Worm (Caenorhabditis elegans) whole organism, L4 larva: ENCODE data around the gene cfap-20.

Experiments used
- D1046.2 ChIP-seq: fragments of 200-800 bp; sonication (Bioruptor generic); IDR thresholded peaks from 2 replicates; pipeline ENCODE4 v1.3.6; 2022; ENCODE audit warnings: missing genetic modification characterization, missing compliant biosample characterization
- F26F4.8 ChIP-seq: fragments of 200-800 bp; sonication (Bioruptor generic); conservative IDR thresholded peaks from 2 replicates; pipeline ENCODE4 v1.3.6; 2022; ENCODE audit warnings: missing genetic modification characterization, missing compliant biosample characterization
- F37D6.2 ChIP-seq: sonication (generic microtip); optimal IDR thresholded peaks from 2 replicates; lab custom pipeline; 2016; ENCODE audit warnings: mild to moderate bottlenecking, missing genetic modification characterization, missing compliant biosample characterization
- F49E8.2 ChIP-seq: sonication (generic microtip); optimal IDR thresholded peaks from 2 replicates; lab custom pipeline; 2016; ENCODE audit warnings: missing compliant biosample characterization, mild to moderate bottlenecking, missing genetic modification characterization, borderline replicate concordance
- R02D3.7 ChIP-seq: fragments of 150-350 bp; sonication (generic microtip); optimal IDR thresholded peaks from 3 replicates; lab custom pipeline; 2014; ENCODE audit warnings: missing biosample characterization, missing genetic modification characterization
- T20F7.1 ChIP-seq: fragments of 200-800 bp; sonication (Bioruptor generic); optimal IDR thresholded peaks from 2 replicates; lab custom pipeline; 2018; ENCODE audit warnings: mild to moderate bottlenecking, missing genetic modification characterization, missing compliant biosample characterization
- T26A8.4 ChIP-seq: fragments of 200-800 bp; sonication (Bioruptor generic); IDR thresholded peaks from 2 replicates; pipeline ENCODE4 v1.3.6; 2022; ENCODE audit warnings: missing genetic modification characterization, missing compliant biosample characterization
- Y48G9A.11 ChIP-seq: fragments of 200-800 bp; sonication (Bioruptor generic); IDR thresholded peaks from 2 replicates; pipeline ENCODE4 v1.3.6; 2022; ENCODE audit warnings: missing genetic modification reagents, missing genetic modification characterization, missing compliant biosample characterization
- Y75B8A.6 ChIP-seq: fragments of 200-800 bp; sonication (Bioruptor generic); IDR thresholded peaks from 2 replicates; pipeline ENCODE4 v1.3.6; 2022; ENCODE audit warnings: missing genetic modification reagents, missing genetic modification characterization, missing compliant biosample characterization
- ZK337.2 ChIP-seq: fragments of 200-800 bp; sonication (Bioruptor generic); IDR thresholded peaks from 2 replicates; pipeline ENCODE4 v1.3.6; 2022; ENCODE audit warnings: missing genetic modification reagents, missing genetic modification characterization, missing compliant biosample characterization
- aha-1 ChIP-seq: fragments of 150-350 bp; peaks from one replicate; lab custom pipeline; 2014; ENCODE audit warnings: missing biosample characterization, missing genetic modification characterization
- arid-1 ChIP-seq: fragments of 200-800 bp; sonication (Bioruptor generic); conservative IDR thresholded peaks from 2 replicates; pipeline ENCODE4 v1.3.6; 2022; ENCODE audit warnings: missing genetic modification reagents, missing genetic modification characterization, missing compliant biosample characterization
- ceh-20 ChIP-seq: fragments of 200-800 bp; sonication (Bioruptor generic); IDR thresholded peaks from 2 replicates; pipeline ENCODE4 v1.3.6; 2022; ENCODE audit warnings: missing genetic modification reagents, missing genetic modification characterization, missing compliant biosample characterization
- ceh-32 ChIP-seq: sonication (generic microtip); optimal IDR thresholded peaks from 2 replicates; lab custom pipeline; 2016; ENCODE audit warnings: mild to moderate bottlenecking, missing genetic modification characterization, missing compliant biosample characterization; ENCODE audit not compliant: poor library complexity
- ceh-44 ChIP-seq: fragments of 200-800 bp; sonication (Bioruptor generic); IDR thresholded peaks from 2 replicates; pipeline ENCODE4 v1.3.6; 2022; ENCODE audit warnings: missing genetic modification reagents, missing genetic modification characterization, missing compliant biosample characterization
- ceh-62 ChIP-seq: sonication (generic microtip); optimal IDR thresholded peaks from 2 replicates; lab custom pipeline; 2017; ENCODE audit warnings: missing biosample characterization, missing genetic modification characterization
- cey-2 ChIP-seq: sonication (generic microtip); optimal IDR thresholded peaks from 3 replicates; lab custom pipeline; 2017; ENCODE audit warnings: missing genetic modification characterization, mild to moderate bottlenecking, missing compliant biosample characterization, antibody characterized with exemption, borderline replicate concordance; ENCODE audit not compliant: insufficient read depth
- daf-16 ChIP-seq, 3 experiments: sonication (generic microtip); optimal IDR thresholded peaks; 2 replicates each; lab custom pipeline; 2016 to 2017; ENCODE audit warnings: missing genetic modification characterization in 3 of 3, missing genetic modification reagents in 3 of 3, mild to moderate bottlenecking in 2 of 3, missing compliant biosample characterization in 2 of 3, missing biosample characterization in 1 of 3, moderate library complexity in 1 of 3
- daf-8 ChIP-seq: fragments of 200-800 bp; sonication (Bioruptor generic); IDR thresholded peaks from 2 replicates; pipeline ENCODE4 v1.3.6; 2022; ENCODE audit warnings: missing genetic modification characterization, missing compliant biosample characterization
- dmd-6 ChIP-seq: fragments of 200-800 bp; sonication (Bioruptor generic); IDR thresholded peaks from 2 replicates; pipeline ENCODE4 v1.3.6; 2022; ENCODE audit warnings: missing genetic modification reagents, missing genetic modification characterization, missing compliant biosample characterization
- dmd-9 ChIP-seq: fragments of 200-800 bp; sonication (Bioruptor generic); IDR thresholded peaks from 2 replicates; pipeline ENCODE4 v1.3.6; 2022; ENCODE audit warnings: missing genetic modification reagents, missing genetic modification characterization, missing compliant biosample characterization
- egl-27 ChIP-seq: sonication (generic microtip); optimal IDR thresholded peaks from 3 replicates; lab custom pipeline; 2017; ENCODE audit warnings: missing biosample characterization, missing genetic modification reagents, missing genetic modification characterization
- egl-43 ChIP-seq: fragments of 200-800 bp; sonication (Bioruptor generic); IDR thresholded peaks from 2 replicates; pipeline ENCODE4 v1.3.6; 2022; ENCODE audit warnings: missing genetic modification reagents, missing genetic modification characterization, missing compliant biosample characterization
- hif-1 ChIP-seq, 2 experiments: sonication (generic microtip); optimal IDR thresholded peaks; 2 replicates each; lab custom pipeline; 2016 to 2017; ENCODE audit warnings: missing compliant biosample characterization in 2 of 2, missing genetic modification characterization in 2 of 2, missing genetic modification reagents in 2 of 2, missing genotype in 2 of 2, mild to moderate bottlenecking in 1 of 2
- hmg-1.1 ChIP-seq: fragments of 200-800 bp; sonication (Bioruptor generic); IDR thresholded peaks from 2 replicates; pipeline ENCODE4 v1.3.6; 2022; ENCODE audit warnings: missing genetic modification reagents, missing genetic modification characterization, missing compliant biosample characterization
- jun-1 ChIP-seq: fragments of 150-350 bp; optimal IDR thresholded peaks from 2 replicates; lab custom pipeline; 2014; ENCODE audit warnings: missing biosample characterization, missing genetic modification reagents, missing genetic modification characterization
- lim-7 ChIP-seq: fragments of 200-800 bp; sonication (Bioruptor generic); IDR thresholded peaks from 2 replicates; pipeline ENCODE4 v1.3.6; 2022; ENCODE audit warnings: missing genetic modification characterization, missing compliant biosample characterization
- lin-1 ChIP-seq: fragments of 200-800 bp; sonication (Bioruptor generic); IDR thresholded peaks from 2 replicates; pipeline ENCODE4 v1.3.6; 2022; ENCODE audit warnings: missing genetic modification reagents, missing genetic modification characterization, missing compliant biosample characterization
- lin-38 ChIP-seq: fragments of 200-800 bp; sonication (Bioruptor generic); IDR thresholded peaks from 2 replicates; pipeline ENCODE4 v1.3.6; 2022; ENCODE audit warnings: missing genetic modification reagents, missing genetic modification characterization, missing compliant biosample characterization
- mdl-1 ChIP-seq, 2 experiments: fragments of 150-350 bp in 1 of 2; sonication (generic microtip) in 1 of 2; optimal IDR thresholded peaks; 2 replicates each; lab custom pipeline; 2014 to 2017; ENCODE audit warnings: missing biosample characterization in 2 of 2, missing genetic modification characterization in 2 of 2
- mep-1 ChIP-seq: fragments of 150-350 bp; sonication (generic microtip); optimal IDR thresholded peaks from 3 replicates; lab custom pipeline; 2014; ENCODE audit warnings: missing biosample characterization, missing genetic modification characterization
- mes-2 ChIP-seq: sonication (generic microtip); optimal IDR thresholded peaks from 2 replicates; lab custom pipeline; 2016; ENCODE audit warnings: missing genotype, mild to moderate bottlenecking, missing genetic modification characterization, missing compliant biosample characterization; ENCODE audit not compliant: poor library complexity, severe bottlenecking
- mxl-2 ChIP-seq: fragments of 200-800 bp; sonication (Bioruptor generic); conservative IDR thresholded peaks from 2 replicates; pipeline ENCODE4 v1.3.6; 2022; ENCODE audit warnings: missing genetic modification reagents, missing genetic modification characterization, missing compliant biosample characterization
- nhr-102 ChIP-seq: sonication (generic microtip); optimal IDR thresholded peaks from 2 replicates; lab custom pipeline; 2016; ENCODE audit warnings: mild to moderate bottlenecking, missing genetic modification characterization, moderate library complexity, missing compliant biosample characterization
- nhr-28 ChIP-seq: fragments of 150-350 bp; optimal IDR thresholded peaks from 2 replicates; lab custom pipeline; 2014; ENCODE audit warnings: missing biosample characterization, missing genetic modification characterization
- pha-4 ChIP-seq, 2 experiments: fragments of 150-350 bp in 1 of 2; fragments of 200-800 bp in 1 of 2; sonication (Bioruptor generic) in 1 of 2; IDR thresholded peaks in 1 of 2; optimal IDR thresholded peaks in 1 of 2; 2 replicates each; pipeline versions ENCODE4 v1.3.6 to Lab custom; 2014 to 2022; ENCODE audit warnings: missing genetic modification characterization in 2 of 2, missing genetic modification reagents in 2 of 2, missing biosample characterization in 1 of 2, missing compliant biosample characterization in 1 of 2
- php-3 ChIP-seq: fragments of 200-800 bp; sonication (Bioruptor generic); IDR thresholded peaks from 2 replicates; pipeline ENCODE4 v1.3.6; 2022; ENCODE audit warnings: missing genetic modification reagents, missing genetic modification characterization, missing compliant biosample characterization
- pqm-1 ChIP-seq: sonication (generic microtip); optimal IDR thresholded peaks from 2 replicates; lab custom pipeline; 2017; ENCODE audit warnings: missing biosample characterization, missing genetic modification characterization
- rbr-2 ChIP-seq: sonication (generic microtip); optimal IDR thresholded peaks from 2 replicates; lab custom pipeline; 2016; ENCODE audit warnings: missing genotype, missing genetic modification characterization, missing compliant biosample characterization
- skn-1 ChIP-seq: fragments of 150-350 bp; optimal IDR thresholded peaks from 2 replicates; lab custom pipeline; 2014; ENCODE audit warnings: missing biosample characterization, missing genetic modification characterization
- spr-1 ChIP-seq: sonication (generic microtip); optimal IDR thresholded peaks from 2 replicates; lab custom pipeline; 2016; ENCODE audit warnings: mild to moderate bottlenecking, missing genetic modification characterization, missing compliant biosample characterization
- unc-130 ChIP-seq: sonication (generic microtip); optimal IDR thresholded peaks from 2 replicates; lab custom pipeline; 2016; ENCODE audit warnings: missing genetic modification reagents, missing genetic modification characterization, missing compliant biosample characterization
- vab-7 ChIP-seq: fragments of 200-800 bp; sonication (Bioruptor generic); IDR thresholded peaks from 2 replicates; pipeline ENCODE4 v1.3.6; 2022; ENCODE audit warnings: missing genetic modification reagents, missing genetic modification characterization, missing compliant biosample characterization
- zag-1 ChIP-seq: fragments of 150-350 bp; optimal IDR thresholded peaks from 2 replicates; lab custom pipeline; 2014; ENCODE audit warnings: missing biosample characterization, missing genetic modification characterization

cfap-20 gene

DNA sequence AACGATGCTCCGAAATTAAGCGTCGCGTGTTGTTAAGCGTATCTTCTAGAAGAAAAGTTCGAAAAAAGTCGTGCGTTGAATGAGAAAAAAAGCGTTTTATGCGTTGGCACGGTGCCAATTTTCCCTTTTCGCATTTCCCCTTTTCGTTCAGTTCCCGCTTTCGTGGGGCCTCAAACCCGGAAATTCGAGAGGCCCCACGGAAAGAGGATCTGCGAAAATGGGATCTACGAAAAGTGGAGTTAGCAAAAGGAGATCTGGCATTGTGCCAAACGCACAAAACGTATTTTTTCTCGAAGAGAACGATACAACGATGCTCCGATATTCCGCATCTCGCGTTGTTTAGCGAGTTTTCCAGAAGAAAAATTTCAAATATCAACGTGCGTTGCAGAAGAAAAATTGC lies 37.5 kb downstream of the cfap-20 start:
- TF ChIP-seq ceh-20 (GFP tag; lab: Robert Waterston, UW) (peak; percentile 78), hmg-1.1 (GFP tag; lab: Robert Waterston, UW) (peak; percentile 51; the same call in 1 of the 2 replicates), cey-2 (no peak), unc-130 (GFP tag; lab: Kevin White, UChicago) (peak; percentile 61), php-3 (no peak), egl-43 (GFP tag; lab: Robert Waterston, UW) (0 out of 2 replicates have a peak, but pooled peaks have one; percentile 32), hif-1 (tag; optimal IDR thresholded peaks at IDR 0.05; lab: Kevin White, UChicago) (peak in 1 of 2 experiments; percentile 71), pha-4 (GFP tag; IDR thresholded peaks at IDR 0.05; lab: Robert Waterston, UW) (no peak), pha-4 (tag; optimal IDR thresholded peaks at IDR 0.05; lab: Kevin White, UChicago) (no peak), lim-7 (peak; percentile 48; the same call in 1 of the 2 replicates), D1046.2 (GFP tag; lab: Robert Waterston, UW) (0 out of 2 replicates have a peak, but pooled peaks have one; percentile 22), lin-1 (no peak), mep-1 (tag; lab: Kevin White, UChicago) (no peak), T20F7.1 (GFP tag; lab: Kevin White, UChicago) (peak; percentile 42), vab-7 (GFP tag; lab: Robert Waterston, UW) (peak; percentile 72), mes-2 (tag; lab: Kevin White, UChicago) (peak; percentile 89), skn-1 (tag; lab: Kevin White, UChicago) (no peak), rbr-2 (tag; lab: Kevin White, UChicago) (peak; percentile 23), ceh-44 (peak; percentile 54; the same call in 1 of the 2 replicates), dmd-6 (GFP tag; lab: Robert Waterston, UW) (peak; percentile 37; the same call in 1 of the 2 replicates), ZK337.2 (GFP tag; lab: Robert Waterston, UW) (peak; percentile 22; the same call in 1 of the 2 replicates), lin-38 (peak; percentile 71), arid-1 (GFP tag; lab: Robert Waterston, UW) (peak; percentile 56; the same call in 1 of the 2 replicates), dmd-9 (GFP tag; lab: Robert Waterston, UW) (0 out of 2 replicates have a peak, but pooled peaks have one; percentile 45), F49E8.2 (peak; percentile 3), Y48G9A.11 (GFP tag; lab: Robert Waterston, UW) (peak; percentile 85), Y75B8A.6 (GFP tag; lab: Robert Waterston, UW) (no peak), aha-1 (tag; lab: Kevin White, UChicago) (peak; percentile 45)

DNA sequence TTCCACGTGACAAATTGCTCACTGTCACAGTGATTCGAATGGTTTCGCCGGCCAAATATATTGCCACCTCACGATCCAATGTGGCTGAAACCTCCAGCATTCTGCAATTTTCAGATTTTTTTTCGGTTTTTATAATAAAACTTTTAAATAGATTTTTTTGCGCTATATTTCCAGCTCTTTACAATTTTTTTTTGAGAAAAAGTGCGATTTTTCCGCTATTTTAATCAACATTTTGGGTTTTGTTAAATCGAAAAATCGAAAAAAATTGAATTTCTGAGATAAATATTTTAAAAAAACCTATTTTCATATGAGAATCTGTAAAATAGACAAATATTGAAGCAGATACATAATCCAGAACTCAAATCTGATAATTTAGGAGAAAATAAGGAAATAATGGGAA lies 38.3 kb downstream of the cfap-20 start, which contains the start of gene M01F1.9:
Gene M01F1.9 (minus strand): TSS at position 101 of the 400 bp plus-strand sequence.
- TF ChIP-seq ceh-32 (tag; lab: Kevin White, UChicago), result no peak
- no peak for TF ChIP-seq jun-1 (tag; lab: Kevin White, UChicago)
- no peak for TF ChIP-seq cey-2
- no peak for TF ChIP-seq spr-1
- no peak for TF ChIP-seq daf-8 (GFP tag; lab: Robert Waterston, UW)
- TF ChIP-seq mdl-1 (tag; optimal IDR thresholded peaks at IDR 0.05; lab: Kevin White, UChicago), result no peak
- TF ChIP-seq F26F4.8 (GFP tag; lab: Robert Waterston, UW), result no peak
- no peak for TF ChIP-seq T26A8.4 (GFP tag; lab: Robert Waterston, UW)
- TF ChIP-seq pqm-1 (tag; lab: Kevin White, UChicago), result no peak
- no peak for TF ChIP-seq F37D6.2 (tag; lab: Kevin White, UChicago)
- TF ChIP-seq zag-1 (tag; lab: Kevin White, UChicago), result no peak
- TF ChIP-seq nhr-102 (tag; lab: Kevin White, UChicago), result no peak
- no peak for TF ChIP-seq R02D3.7 (tag; lab: Kevin White, UChicago)
- TF ChIP-seq mep-1 (tag; lab: Kevin White, UChicago), result no peak
- TF ChIP-seq ceh-62 (tag; lab: Kevin White, UChicago), result no peak
- no peak for TF ChIP-seq egl-27 (tag; lab: Kevin White, UChicago)
- no peak for TF ChIP-seq nhr-28 (tag; lab: Kevin White, UChicago)
- no peak for TF ChIP-seq Y75B8A.6 (GFP tag; lab: Robert Waterston, UW)
- no peak for TF ChIP-seq mxl-2 (GFP tag; lab: Robert Waterston, UW)
- no peak for TF ChIP-seq daf-16 (GFP tag; optimal IDR thresholded peaks at IDR 0.05; lab: Kevin White, UChicago)
- TF ChIP-seq daf-16 (tag; optimal IDR thresholded peaks at IDR 0.05; lab: Kevin White, UChicago), result no peak
